Fruit fly (Drosophila melanogaster): Measurements from ENCODE around the gene CG15580.

Gene CG15580

DNA sequence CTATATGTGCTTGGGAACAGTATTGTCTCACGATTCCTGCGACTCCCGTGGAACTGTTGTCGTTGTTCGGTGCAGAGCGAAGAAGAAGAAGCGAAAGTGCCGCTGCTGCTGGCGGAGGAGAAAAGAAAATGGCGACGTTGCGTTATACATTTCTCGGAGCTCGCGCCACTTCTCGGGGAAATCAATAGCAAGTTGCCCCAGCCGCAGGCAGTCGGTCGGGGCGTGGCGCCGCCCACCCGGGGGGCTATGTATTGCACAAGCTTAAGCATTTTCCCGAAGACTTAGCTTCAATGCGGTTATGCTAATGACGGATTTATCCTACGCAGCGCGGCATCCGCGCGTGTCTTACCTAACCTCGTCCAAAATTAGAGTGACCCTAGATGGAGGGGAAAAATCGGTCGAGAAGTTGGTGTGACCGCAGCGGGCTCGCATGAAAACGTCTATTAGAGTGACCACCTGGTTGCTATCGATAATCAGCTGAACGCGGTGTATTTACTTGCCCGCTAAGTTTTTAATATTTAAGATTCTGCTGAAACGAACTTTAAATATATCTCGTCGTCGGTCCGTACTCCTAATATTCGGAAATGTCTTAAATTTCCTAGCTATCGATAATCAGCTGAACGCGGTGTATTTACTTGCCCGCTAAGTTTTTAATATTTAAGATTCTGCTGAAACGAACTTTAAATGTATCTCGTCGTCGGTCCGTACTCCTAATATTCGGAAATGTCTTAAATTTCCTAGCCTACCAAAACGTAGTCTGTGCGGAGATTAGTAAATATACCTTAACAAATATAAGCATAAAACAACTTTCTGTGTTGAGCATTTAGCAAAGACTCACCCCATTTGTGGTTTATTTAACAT is 48.9 kb downstream of the CG15580 start, which contains the start of gene Rm62 (continued):
- no peak for TF ChIP-seq jing (GFP tag; optimal IDR thresholded peaks at IDR 0.05)
- peak; percentile 59; the same call in 1 of the 2 replicates for TF ChIP-seq amos (GFP tag; IDR thresholded peaks at IDR 0.05; ENCODE audit: partially characterized antibody)
- no peak for TF ChIP-seq CG6254 (GFP tag; optimal IDR thresholded peaks at IDR 0.05)
- TF ChIP-seq ara (GFP tag; IDR thresholded peaks at IDR 0.05): no peak
- TF ChIP-seq CG1024 (GFP tag; IDR thresholded peaks at IDR 0.05): no peak
- TF ChIP-seq CG18619 (GFP tag; optimal IDR thresholded peaks at IDR 0.05): peak; percentile 0
- TF ChIP-seq sug (tag; optimal IDR thresholded peaks at IDR 0.05): peak; percentile 41
- peak; percentile 40 for TF ChIP-seq CG10431 (GFP tag; optimal IDR thresholded peaks at IDR 0.05)
- TF ChIP-seq CG10267 (tag; optimal IDR thresholded peaks at IDR 0.05): peak; percentile 18
- no peak for TF ChIP-seq CG11093 (GFP tag; IDR thresholded peaks at IDR 0.05)
- TF ChIP-seq CG10366 (GFP tag; IDR thresholded peaks at IDR 0.05): no peak
- TF ChIP-seq HLHmδ (GFP tag; optimal IDR thresholded peaks at IDR 0.05): peak; percentile 68
- TF ChIP-seq CG15601 (tag; optimal IDR thresholded peaks at IDR 0.05): peak; percentile 5
- no peak for TF ChIP-seq bowl (GFP tag; IDR thresholded peaks at IDR 0.05)
- peak; percentile 62; the same call in 1 of the 2 replicates for TF ChIP-seq NFAT (GFP tag; IDR thresholded peaks at IDR 0.05)
- peak; percentile 44 for TF ChIP-seq CG12071 (GFP tag; optimal IDR thresholded peaks at IDR 0.05)
- TF ChIP-seq nau (GFP tag; optimal IDR thresholded peaks at IDR 0.05): peak; percentile 54
- TF ChIP-seq CG7928 (GFP tag; optimal IDR thresholded peaks at IDR 0.05): no peak
- no peak for TF ChIP-seq CG7372 (GFP tag; IDR thresholded peaks at IDR 0.05)
- no peak for TF ChIP-seq D (optimal IDR thresholded peaks at IDR 0.05)
- no peak for TF ChIP-seq D (GFP tag; optimal IDR thresholded peaks at IDR 0.05)
- no peak for TF ChIP-seq CG18476 (GFP tag; optimal IDR thresholded peaks at IDR 0.05)
- TF ChIP-seq lbe (GFP tag; optimal IDR thresholded peaks at IDR 0.05): no peak
- TF ChIP-seq Nf-YC (tag; optimal IDR thresholded peaks at IDR 0.05): peak; percentile 20
- TF ChIP-seq CG8290 (GFP tag; optimal IDR thresholded peaks at IDR 0.05): no peak
- peak; percentile 31 to 66 for TF ChIP-seq CG8290 (tag; optimal IDR thresholded peaks at IDR 0.05)
- peak; percentile 92 for TF ChIP-seq phol (tag; optimal IDR thresholded peaks at IDR 0.05)
- TF ChIP-seq Lpt (GFP tag; optimal IDR thresholded peaks at IDR 0.05): no peak
- TF ChIP-seq CG4404 (GFP tag; IDR thresholded peaks at IDR 0.05): no peak
- peak; percentile 47 for TF ChIP-seq trem (tag; optimal IDR thresholded peaks at IDR 0.05)
- no peak for TF ChIP-seq run (tag; optimal IDR thresholded peaks at IDR 0.05)
- TF ChIP-seq CTCF (GFP tag; optimal IDR thresholded peaks at IDR 0.05): peak; percentile 22
- TF ChIP-seq bab2 (GFP tag; optimal IDR thresholded peaks at IDR 0.05): no peak
- TF ChIP-seq CG2120 (GFP tag; optimal IDR thresholded peaks at IDR 0.05): no peak
- no peak for TF ChIP-seq pum (GFP tag; optimal IDR thresholded peaks at IDR 0.05)
- no peak for TF ChIP-seq Ets97D (GFP tag; optimal IDR thresholded peaks at IDR 0.05)
- no peak for TF ChIP-seq CG10209 (GFP tag; optimal IDR thresholded peaks at IDR 0.05)
- no peak for TF ChIP-seq CG6272 (GFP tag; IDR thresholded peaks at IDR 0.05)
- peak; percentile 1 for TF ChIP-seq CG14710 (tag; optimal IDR thresholded peaks at IDR 0.05)
- peak; percentile 67 for TF ChIP-seq BEAF-32 (GFP tag; optimal IDR thresholded peaks at IDR 0.05)
- TF ChIP-seq NC2α (GFP tag; optimal IDR thresholded peaks at IDR 0.05): no peak
- no peak for TF ChIP-seq ttk (GFP tag; IDR thresholded peaks at IDR 0.05)
- TF ChIP-seq Pdp1 (GFP tag; optimal IDR thresholded peaks at IDR 0.05): peak in 1 of 2 experiments; percentile 91
- no peak for TF ChIP-seq dpn (GFP tag; optimal IDR thresholded peaks at IDR 0.05)
- 0 out of 2 replicates have a peak, but pooled peaks have one; percentile 16 for TF ChIP-seq MBD-R2 (GFP tag; IDR thresholded peaks at IDR 0.05)
- no peak for TF ChIP-seq Hr78 (GFP tag; optimal IDR thresholded peaks at IDR 0.05)
- no peak for TF ChIP-seq lmd (GFP tag; IDR thresholded peaks at IDR 0.05)
- TF ChIP-seq Antp (GFP tag; optimal IDR thresholded peaks at IDR 0.05): peak; percentile 30
- 0 out of 2 replicates have a peak, but pooled peaks have one; percentile 10 for TF ChIP-seq Oaz (GFP tag; IDR thresholded peaks at IDR 0.05)
- TF ChIP-seq otp (GFP tag; IDR thresholded peaks at IDR 0.05): no peak

Data from whole organism, embryonic.